Fruit fly (Drosophila melanogaster) whole organism, embryonic: ENCODE results near the gene CG14984.
A peak's percentile ranks its signal among the peaks of the same experiment; 100 is the strongest.

ENCODE experiments used
- Abd-B ChIP-seq: fragments of 200-800 bp; sonication (Bioruptor generic); optimal IDR thresholded peaks from 2 replicates; lab custom pipeline; 2018; ENCODE audit warnings: missing biosample characterization, mild to moderate bottlenecking, missing genetic modification characterization, moderate library complexity
- Asciz ChIP-seq: fragments of 200-800 bp; sonication (Bioruptor generic); optimal IDR thresholded peaks from 2 replicates; lab custom pipeline; 2017; ENCODE audit warnings: missing biosample characterization, mild to moderate bottlenecking, missing genetic modification characterization, missing genetic modification reagents
- CG10209 ChIP-seq: fragments of 200-800 bp; sonication (Bioruptor generic); optimal IDR thresholded peaks from 3 replicates; lab custom pipeline; 2017; ENCODE audit warnings: missing biosample characterization, mild to moderate bottlenecking, missing genetic modification characterization, missing genetic modification reagents
- CG10366 ChIP-seq: fragments of 200-800 bp; sonication (Bioruptor generic); IDR thresholded peaks from 2 replicates; pipeline ENCODE4 v1.3.6; 2022; ENCODE audit warnings: missing biosample characterization, missing genetic modification characterization
- CG10565 ChIP-seq: fragments of 200-800 bp; sonication (Bioruptor generic); optimal IDR thresholded peaks from 3 replicates; lab custom pipeline; 2016; ENCODE audit warnings: missing biosample characterization, mild to moderate bottlenecking, missing genetic modification characterization
- CG11247 ChIP-seq: fragments of 200-800 bp; sonication (Bioruptor generic); IDR thresholded peaks from 2 replicates; pipeline ENCODE4 v1.3.6; 2022; ENCODE audit warnings: missing biosample characterization, missing genetic modification characterization
- CG11398 ChIP-seq: fragments of 200-800 bp; sonication (Bioruptor generic); optimal IDR thresholded peaks from 2 replicates; lab custom pipeline; 2016; ENCODE audit warnings: missing biosample characterization, missing genetic modification characterization
- CG12659 ChIP-seq: fragments of 200-800 bp; sonication (Bioruptor generic); optimal IDR thresholded peaks from 3 replicates; lab custom pipeline; 2017; ENCODE audit warnings: mild to moderate bottlenecking, missing biosample characterization, missing genetic modification reagents, missing genetic modification characterization
- CG12769 ChIP-seq: fragments of 200-800 bp; sonication (Bioruptor generic); optimal IDR thresholded peaks from 2 replicates; lab custom pipeline; 2019; ENCODE audit warnings: missing biosample characterization, mild to moderate bottlenecking, missing genetic modification characterization, moderate library complexity
- CG12942 ChIP-seq: fragments of 200-800 bp; sonication (Bioruptor generic); optimal IDR thresholded peaks from 3 replicates; lab custom pipeline; 2016; ENCODE audit warnings: missing biosample characterization, missing genetic modification characterization
- CG13123 ChIP-seq: fragments of 200-800 bp; sonication (Bioruptor generic); optimal IDR thresholded peaks from 2 replicates; lab custom pipeline; 2016; ENCODE audit warnings: missing biosample characterization, missing genetic modification characterization
- CG13287 ChIP-seq: fragments of 200-800 bp; sonication (Bioruptor generic); IDR thresholded peaks from 2 replicates; pipeline ENCODE4 v1.3.6; 2022; ENCODE audit warnings: missing biosample characterization, missing genetic modification characterization; ENCODE audit not compliant: partially characterized antibody
- CG13624 ChIP-seq: fragments of 200-800 bp; sonication (Bioruptor generic); optimal IDR thresholded peaks from 2 replicates; lab custom pipeline; 2016; ENCODE audit warnings: missing biosample characterization, missing genetic modification characterization
- CG13775 ChIP-seq: fragments of 200-800 bp; sonication (Bioruptor generic); optimal IDR thresholded peaks from 3 replicates; lab custom pipeline; 2017; ENCODE audit warnings: missing biosample characterization, mild to moderate bottlenecking, missing genetic modification characterization
- CG15696 ChIP-seq: fragments of 200-800 bp; sonication (Bioruptor generic); optimal IDR thresholded peaks from 2 replicates; lab custom pipeline; 2019; ENCODE audit warnings: missing biosample characterization, mild to moderate bottlenecking, missing genetic modification characterization, moderate library complexity
- CG17328 ChIP-seq: fragments of 200-800 bp; sonication (Bioruptor generic); IDR thresholded peaks from 2 replicates; pipeline ENCODE4 v1.3.6; 2022; ENCODE audit warnings: missing biosample characterization, missing genetic modification characterization
- CG17361 ChIP-seq: fragments of 200-800 bp; sonication (Bioruptor generic); IDR thresholded peaks from 3 replicates; pipeline ENCODE4 v1.3.6; 2022; ENCODE audit warnings: missing biosample characterization, missing genetic modification characterization
- CG2199 ChIP-seq: fragments of 200-800 bp; sonication (Bioruptor generic); IDR thresholded peaks from 3 replicates; pipeline ENCODE4 v1.3.6; 2022; ENCODE audit warnings: missing biosample characterization, missing genetic modification characterization
- CG30403 ChIP-seq: fragments of 200-800 bp; sonication (Bioruptor generic); optimal IDR thresholded peaks from 3 replicates; lab custom pipeline; 2016; ENCODE audit warnings: missing biosample characterization, missing genetic modification characterization
- CG3726 ChIP-seq: fragments of 200-800 bp; sonication (Bioruptor generic); IDR thresholded peaks from 3 replicates; pipeline ENCODE4, ENCODE4 v1.3.6; 2022; ENCODE audit warnings: missing biosample characterization, missing genetic modification characterization
- CG8089 ChIP-seq: fragments of 200-800 bp; sonication (Bioruptor generic); optimal IDR thresholded peaks from 3 replicates; lab custom pipeline; 2016; ENCODE audit warnings: missing biosample characterization, missing genetic modification characterization
- CG8478 ChIP-seq: fragments of >200 bp; optimal IDR thresholded peaks from 2 replicates; lab custom pipeline; 2018
- Dek ChIP-seq: fragments of 200-800 bp; sonication (Bioruptor generic); optimal IDR thresholded peaks from 3 replicates; lab custom pipeline; 2019; ENCODE audit warnings: missing biosample characterization, mild to moderate bottlenecking, missing genetic modification characterization, moderate library complexity
- HLH54F ChIP-seq: fragments of 200-800 bp; sonication (Bioruptor generic); optimal IDR thresholded peaks from 3 replicates; lab custom pipeline; 2016; ENCODE audit warnings: missing biosample characterization, missing genetic modification characterization
- Hand ChIP-seq: fragments of 200-800 bp; sonication (Bioruptor generic); optimal IDR thresholded peaks from 2 replicates; lab custom pipeline; 2017; ENCODE audit warnings: mild to moderate bottlenecking, missing biosample characterization, missing genetic modification reagents, missing genetic modification characterization
- NFAT ChIP-seq: fragments of 200-800 bp; sonication (Bioruptor generic); IDR thresholded peaks from 2 replicates; pipeline ENCODE4 v1.3.6; 2022; ENCODE audit warnings: missing biosample characterization, missing genetic modification characterization
- NK7.1 ChIP-seq: fragments of 200-800 bp; sonication (Bioruptor generic); optimal IDR thresholded peaks from 3 replicates; lab custom pipeline; 2016; ENCODE audit warnings: missing biosample characterization, missing genetic modification characterization
- Nf-YB ChIP-seq: fragments of 200-800 bp; sonication (Bioruptor generic); optimal IDR thresholded peaks from 3 replicates; lab custom pipeline; 2019; ENCODE audit warnings: missing biosample characterization, mild to moderate bottlenecking, missing genetic modification characterization, moderate library complexity
- Sin3A ChIP-seq: fragments of >200 bp; optimal IDR thresholded peaks from 2 replicates; lab custom pipeline; 2018
- Six4 ChIP-seq: fragments of 200-800 bp; sonication (Bioruptor generic); optimal IDR thresholded peaks from 2 replicates; lab custom pipeline; 2016; ENCODE audit warnings: missing biosample characterization, missing genetic modification characterization
- Sox102F ChIP-seq: fragments of 200-800 bp; sonication (Bioruptor generic); optimal IDR thresholded peaks from 2 replicates; lab custom pipeline; 2018; ENCODE audit warnings: missing biosample characterization, mild to moderate bottlenecking, missing genetic modification characterization, moderate library complexity
- bcd ChIP-seq: fragments of 200-800 bp; sonication (Bioruptor generic); optimal IDR thresholded peaks from 2 replicates; lab custom pipeline; 2017; ENCODE audit warnings: missing biosample characterization, mild to moderate bottlenecking, missing genetic modification characterization
- cas ChIP-seq: fragments of 200-800 bp; sonication (Bioruptor generic); IDR thresholded peaks from 2 replicates; pipeline ENCODE4 v1.3.6; 2022; ENCODE audit warnings: missing biosample characterization, missing genetic modification characterization
- chn ChIP-seq: fragments of 200-800 bp; sonication (Bioruptor generic); optimal IDR thresholded peaks from 2 replicates; lab custom pipeline; 2016; ENCODE audit warnings: missing biosample characterization, missing genetic modification characterization
- croc ChIP-seq: fragments of 200-800 bp; sonication (Bioruptor generic); conservative IDR thresholded peaks from 3 replicates; pipeline ENCODE4 v1.3.6; 2022; ENCODE audit warnings: missing biosample characterization, missing genetic modification characterization
- fd96Cb ChIP-seq: fragments of 200-800 bp; sonication (Bioruptor generic); optimal IDR thresholded peaks from 2 replicates; lab custom pipeline; 2018; ENCODE audit warnings: missing biosample characterization, mild to moderate bottlenecking, missing genetic modification characterization, moderate library complexity
- fru ChIP-seq: fragments of >200 bp; optimal IDR thresholded peaks from 2 replicates; lab custom pipeline; 2017
- gcm2 ChIP-seq: fragments of 200-800 bp; sonication (Bioruptor generic); optimal IDR thresholded peaks from 2 replicates; lab custom pipeline; 2016; ENCODE audit warnings: missing biosample characterization, missing genetic modification characterization
- hbn ChIP-seq: fragments of 200-800 bp; sonication (Bioruptor generic); IDR thresholded peaks from 2 replicates; pipeline ENCODE4 v1.3.6; 2022; ENCODE audit warnings: missing biosample characterization, missing genetic modification characterization; ENCODE audit not compliant: partially characterized antibody
- inv ChIP-seq: fragments of 200-800 bp; sonication (Bioruptor generic); IDR thresholded peaks from 2 replicates; pipeline ENCODE4 v1.3.6; 2022; ENCODE audit warnings: missing biosample characterization, missing genetic modification characterization; ENCODE audit not compliant: partially characterized antibody
- lbe ChIP-seq: fragments of 200-800 bp; sonication (Bioruptor generic); optimal IDR thresholded peaks from 2 replicates; lab custom pipeline; 2016; ENCODE audit warnings: missing biosample characterization, mild to moderate bottlenecking, missing genetic modification characterization
- luna ChIP-seq: fragments of 200-800 bp; sonication (Bioruptor generic); optimal IDR thresholded peaks from 2 replicates; lab custom pipeline; 2016; ENCODE audit warnings: missing biosample characterization, missing genetic modification characterization
- org-1 ChIP-seq: fragments of 200-800 bp; sonication (Bioruptor generic); optimal IDR thresholded peaks from 2 replicates; lab custom pipeline; 2017; ENCODE audit warnings: missing biosample characterization, missing genetic modification characterization
- sens ChIP-seq: fragments of 200-800 bp; sonication (Bioruptor generic); peaks from one replicate; lab custom pipeline; 2016; ENCODE audit warnings: missing biosample characterization, missing genetic modification characterization
- sens-2 ChIP-seq: fragments of 200-800 bp; sonication (Bioruptor generic); IDR thresholded peaks from 2 replicates; pipeline ENCODE4 v1.3.6; 2022; ENCODE audit warnings: missing biosample characterization, missing genetic modification characterization
- slbo ChIP-seq: fragments of 200-800 bp; sonication (Bioruptor generic); IDR thresholded peaks from 2 replicates; pipeline ENCODE4 v1.3.6; 2022; ENCODE audit warnings: missing biosample characterization, missing genetic modification characterization
- trem ChIP-seq: fragments of 200-800 bp; optimal IDR thresholded peaks from 3 replicates; lab custom pipeline; 2019; ENCODE audit warnings: missing biosample characterization, mild to moderate bottlenecking, missing genetic modification characterization, moderate library complexity
- unc-4 ChIP-seq: fragments of 200-800 bp; sonication (Bioruptor generic); IDR thresholded peaks from 2 replicates; pipeline ENCODE4 v1.3.6; 2022; ENCODE audit warnings: missing biosample characterization, missing genetic modification characterization; ENCODE audit not compliant: partially characterized antibody
- vnd ChIP-seq: fragments of 200-800 bp; sonication (Bioruptor generic); IDR thresholded peaks from 3 replicates; pipeline ENCODE4 v1.3.6; 2022; ENCODE audit warnings: missing biosample characterization, missing genetic modification characterization; ENCODE audit not compliant: partially characterized antibody
- zen ChIP-seq: fragments of 200-800 bp; sonication (Bioruptor generic); optimal IDR thresholded peaks from 3 replicates; lab custom pipeline; 2018; ENCODE audit warnings: missing biosample characterization, mild to moderate bottlenecking, missing genetic modification characterization, moderate library complexity
- zfh1 ChIP-seq: fragments of 200-800 bp; sonication (Bioruptor generic); IDR thresholded peaks from 3 replicates; pipeline ENCODE4 v1.3.6; 2022; ENCODE audit warnings: missing biosample characterization, missing genetic modification characterization

The CG14984 gene

dm6 chr3L:3902491-3903198 lies 49.7 kb downstream of the CG14984 start, which contains the start of gene Ubi-p63E (continued):
- TF ChIP-seq org-1 (GFP tag; lab: Kevin White, UChicago) (peak; percentile 46), CG8089 (GFP tag; lab: Kevin White, UChicago) (peak; percentile 35), zen (peak; percentile 9), CG13624 (GFP tag; lab: Kevin White, UChicago) (peak; percentile 56), chn (peak; percentile 55), Sox102F (GFP tag; lab: Kevin White, UChicago) (no peak), luna (peak; percentile 49), CG11398 (GFP tag; lab: Kevin White, UChicago) (peak; percentile 22), gcm2 (GFP tag; lab: Kevin White, UChicago) (no peak), CG11247 (GFP tag; lab: Robert Waterston, UW) (no peak), Six4 (GFP tag; lab: Kevin White, UChicago) (peak; percentile 50), CG13287 (GFP tag; lab: Robert Waterston, UW) (no peak), CG8478 (lab: Kevin White, UChicago) (no peak), CG10366 (GFP tag; lab: Robert Waterston, UW) (no peak), NFAT (no peak), Nf-YB (GFP tag; lab: Kevin White, UChicago) (peak; percentile 35), CG3726 (no peak), sens (GFP tag; lab: Kevin White, UChicago) (peak; percentile 94), CG12659 (GFP tag; lab: Kevin White, UChicago) (peak; percentile 43), Sin3A (lab: Kevin White, UChicago) (no peak), CG13123 (GFP tag; lab: Kevin White, UChicago) (no peak), Hand (GFP tag; lab: Kevin White, UChicago) (no peak), lbe (GFP tag; lab: Kevin White, UChicago) (peak; percentile 60), CG10565 (GFP tag; lab: Kevin White, UChicago) (no peak), hbn (GFP tag; lab: Robert Waterston, UW) (no peak), inv (no peak), CG10209 (GFP tag; lab: Kevin White, UChicago) (peak; percentile 61), cas (no peak), Dek (tag; lab: Kevin White, UChicago) (peak; percentile 49), fd96Cb (tag; lab: Kevin White, UChicago) (peak; percentile 64), NK7.1 (peak; percentile 44), fru (lab: Kevin White, UChicago) (no peak), CG13775 (GFP tag; lab: Kevin White, UChicago) (peak; percentile 71), vnd (GFP tag; lab: Robert Waterston, UW) (no peak), CG17361 (GFP tag; lab: Robert Waterston, UW) (no peak), trem (tag; lab: Kevin White, UChicago) (no peak), HLH54F (peak; percentile 65), CG12942 (GFP tag; lab: Kevin White, UChicago) (peak; percentile 72), slbo (GFP tag; lab: Robert Waterston, UW) (no peak), sens-2 (GFP tag; lab: Robert Waterston, UW) (no peak), unc-4 (GFP tag; lab: Robert Waterston, UW) (no peak), Asciz (GFP tag; lab: Kevin White, UChicago) (peak; percentile 30), Abd-B (GFP tag; lab: Kevin White, UChicago) (peak; percentile 67), CG17328 (GFP tag; lab: Robert Waterston, UW) (no peak), croc (peak; percentile 54; the same call in 2 of the 3 replicates), CG30403 (peak; percentile 82), CG15696 (peak; percentile 59), CG12769 (peak; percentile 35), zfh1 (GFP tag; lab: Robert Waterston, UW) (no peak), bcd (GFP tag; lab: Kevin White, UChicago) (peak; percentile 62), CG2199 (GFP tag; lab: Robert Waterston, UW) (no peak)
